Worm (Caenorhabditis elegans) whole organism, L4 larva: ENCODE data around the gene B0001.4.

Source experiments
- dpl-1 ChIP-seq: fragments of 150-350 bp; optimal IDR thresholded peaks from 2 replicates; lab custom pipeline; 2014; ENCODE audit warnings: missing biosample characterization, missing genetic modification reagents, missing genetic modification characterization
- lsy-2 ChIP-seq, 2 experiments: fragments of 150-350 bp in 1 of 2; sonication (generic microtip) in 1 of 2; optimal IDR thresholded peaks; 2 replicates each; lab custom pipeline; 2014 to 2017; ENCODE audit warnings: missing biosample characterization in 2 of 2, missing genetic modification characterization in 2 of 2
- nhr-77 ChIP-seq: fragments of 150-350 bp; optimal IDR thresholded peaks from 2 replicates; lab custom pipeline; 2014; ENCODE audit warnings: missing biosample characterization, missing genetic modification characterization

- TF ChIP-seq lsy-2 (tag; optimal IDR thresholded peaks at IDR 0.05; lab: Kevin White, UChicago) (no peak), dpl-1 (GFP tag; lab: Kevin White, UChicago) (no peak), nhr-77 (tag; lab: Kevin White, UChicago) (no peak)
These were observed 27.6 kb upstream of the B0001.4 start for ce11 chrIV:12165432-12166078.
